Worm (Caenorhabditis elegans) whole organism, L4 larva: Measurements from ENCODE around the gene C30G4.2.

Source experiments
- F10B5.3 ChIP-seq: sonication (generic microtip); optimal IDR thresholded peaks from 2 replicates; lab custom pipeline; 2016; ENCODE audit warnings: mild to moderate bottlenecking, missing genetic modification characterization, missing compliant biosample characterization
- F26F4.8 ChIP-seq: fragments of 200-800 bp; sonication (Bioruptor generic); conservative IDR thresholded peaks from 2 replicates; pipeline ENCODE4 v1.3.6; 2022; ENCODE audit warnings: missing genetic modification characterization, missing compliant biosample characterization
- F44E2.7 ChIP-seq: fragments of 200-800 bp; sonication (Bioruptor generic); IDR thresholded peaks from 2 replicates; pipeline ENCODE4 v2.1.2; 2022; ENCODE audit warnings: missing genetic modification characterization, missing compliant biosample characterization
- R02D3.7 ChIP-seq: fragments of 150-350 bp; sonication (generic microtip); optimal IDR thresholded peaks from 3 replicates; lab custom pipeline; 2014; ENCODE audit warnings: missing biosample characterization, missing genetic modification characterization
- ZK337.2 ChIP-seq: fragments of 200-800 bp; sonication (Bioruptor generic); IDR thresholded peaks from 2 replicates; pipeline ENCODE4 v1.3.6; 2022; ENCODE audit warnings: missing genetic modification reagents, missing genetic modification characterization, missing compliant biosample characterization
- aha-1 ChIP-seq: fragments of 150-350 bp; peaks from one replicate; lab custom pipeline; 2014; ENCODE audit warnings: missing biosample characterization, missing genetic modification characterization
- aly-2 ChIP-seq: sonication (generic microtip); optimal IDR thresholded peaks from 2 replicates; lab custom pipeline; 2018; ENCODE audit warnings: missing biosample characterization, missing genetic modification characterization
- ceh-20 ChIP-seq: fragments of 200-800 bp; sonication (Bioruptor generic); IDR thresholded peaks from 2 replicates; pipeline ENCODE4 v1.3.6; 2022; ENCODE audit warnings: missing genetic modification reagents, missing genetic modification characterization, missing compliant biosample characterization
- ceh-44 ChIP-seq: fragments of 200-800 bp; sonication (Bioruptor generic); IDR thresholded peaks from 2 replicates; pipeline ENCODE4 v1.3.6; 2022; ENCODE audit warnings: missing genetic modification reagents, missing genetic modification characterization, missing compliant biosample characterization
- ceh-82 ChIP-seq: sonication (generic microtip); optimal IDR thresholded peaks from 2 replicates; lab custom pipeline; 2017; ENCODE audit warnings: missing biosample characterization, missing genetic modification characterization
- ctbp-1 ChIP-seq: fragments of 200-800 bp; sonication (Bioruptor generic); IDR thresholded peaks from 2 replicates; pipeline ENCODE4 v1.3.6; 2022; ENCODE audit warnings: missing genetic modification reagents, missing genetic modification characterization, missing compliant biosample characterization
- daf-16 ChIP-seq, 3 experiments: sonication (generic microtip); optimal IDR thresholded peaks; 2 replicates each; lab custom pipeline; 2016 to 2017; ENCODE audit warnings: missing genetic modification characterization in 3 of 3, missing genetic modification reagents in 3 of 3, mild to moderate bottlenecking in 2 of 3, missing compliant biosample characterization in 2 of 3, missing biosample characterization in 1 of 3, moderate library complexity in 1 of 3
- dmd-8 ChIP-seq: fragments of 200-800 bp; sonication (Bioruptor generic); IDR thresholded peaks from 2 replicates; pipeline ENCODE4 v1.3.6; 2022; ENCODE audit warnings: missing genetic modification characterization, missing compliant biosample characterization
- dpl-1 ChIP-seq: fragments of 150-350 bp; optimal IDR thresholded peaks from 2 replicates; lab custom pipeline; 2014; ENCODE audit warnings: missing biosample characterization, missing genetic modification reagents, missing genetic modification characterization
- egl-27 ChIP-seq: sonication (generic microtip); optimal IDR thresholded peaks from 3 replicates; lab custom pipeline; 2017; ENCODE audit warnings: missing biosample characterization, missing genetic modification reagents, missing genetic modification characterization
- fkh-10 ChIP-seq: fragments of 150-350 bp; optimal IDR thresholded peaks from 2 replicates; lab custom pipeline; 2014; ENCODE audit warnings: missing biosample characterization, missing genetic modification reagents, missing genetic modification characterization
- hlh-11 ChIP-seq: fragments of 200-800 bp; sonication (Bioruptor generic); optimal IDR thresholded peaks from 2 replicates; lab custom pipeline; 2018; ENCODE audit warnings: mild to moderate bottlenecking, missing genetic modification characterization, missing compliant biosample characterization
- hlh-30 ChIP-seq: sonication (generic microtip); optimal IDR thresholded peaks from 2 replicates; lab custom pipeline; 2017; ENCODE audit warnings: antibody characterized with exemption, mild to moderate bottlenecking, missing genetic modification characterization, missing compliant biosample characterization; ENCODE audit not compliant: insufficient read depth
- lin-39 ChIP-seq: fragments of 150-350 bp; optimal IDR thresholded peaks from 2 replicates; lab custom pipeline; 2014; ENCODE audit warnings: missing biosample characterization, missing genetic modification reagents, missing genetic modification characterization
- lir-3 ChIP-seq: sonication (generic microtip); optimal IDR thresholded peaks from 2 replicates; lab custom pipeline; 2016; ENCODE audit warnings: mild to moderate bottlenecking, missing genetic modification characterization, missing compliant biosample characterization
- mxl-2 ChIP-seq: fragments of 200-800 bp; sonication (Bioruptor generic); conservative IDR thresholded peaks from 2 replicates; pipeline ENCODE4 v1.3.6; 2022; ENCODE audit warnings: missing genetic modification reagents, missing genetic modification characterization, missing compliant biosample characterization
- mxl-3 ChIP-seq: fragments of 200-800 bp; sonication (Bioruptor generic); optimal IDR thresholded peaks from 2 replicates; lab custom pipeline; 2018; ENCODE audit warnings: mild to moderate bottlenecking, missing genetic modification characterization, missing compliant biosample characterization
- nhr-102 ChIP-seq: sonication (generic microtip); optimal IDR thresholded peaks from 2 replicates; lab custom pipeline; 2016; ENCODE audit warnings: mild to moderate bottlenecking, missing genetic modification characterization, moderate library complexity, missing compliant biosample characterization
- nhr-11 ChIP-seq: fragments of 150-350 bp; optimal IDR thresholded peaks from 2 replicates; lab custom pipeline; 2014; ENCODE audit warnings: missing biosample characterization, missing genetic modification characterization
- nhr-28 ChIP-seq: fragments of 150-350 bp; optimal IDR thresholded peaks from 2 replicates; lab custom pipeline; 2014; ENCODE audit warnings: missing biosample characterization, missing genetic modification characterization
- pqm-1 ChIP-seq: sonication (generic microtip); optimal IDR thresholded peaks from 2 replicates; lab custom pipeline; 2017; ENCODE audit warnings: missing biosample characterization, missing genetic modification characterization
- rbr-2 ChIP-seq: sonication (generic microtip); optimal IDR thresholded peaks from 2 replicates; lab custom pipeline; 2016; ENCODE audit warnings: missing genotype, missing genetic modification characterization, missing compliant biosample characterization
- spr-3 ChIP-seq: fragments of 200-800 bp; sonication (Bioruptor generic); optimal IDR thresholded peaks from 2 replicates; lab custom pipeline; 2018; ENCODE audit warnings: mild to moderate bottlenecking, missing genetic modification characterization, missing compliant biosample characterization
- tag-97 ChIP-seq: fragments of 200-800 bp; sonication (Bioruptor generic); IDR thresholded peaks from 2 replicates; pipeline ENCODE4 v1.3.6; 2022; ENCODE audit warnings: missing genetic modification characterization, missing compliant biosample characterization
- unc-62 ChIP-seq, 3 experiments: fragments of 150-350 bp in 1 of 3; sonication (generic microtip); optimal IDR thresholded peaks in 2 of 3; peaks in 1 of 3; 1 replicate in 1 of 3; 2 replicates in 2 of 3; lab custom pipeline; 2014 to 2017; ENCODE audit warnings: missing biosample characterization in 3 of 3, missing genetic modification characterization in 3 of 3, missing genetic modification reagents in 3 of 3, missing genotype in 1 of 3
- zfp-2 ChIP-seq: sonication (generic microtip); optimal IDR thresholded peaks from 2 replicates; lab custom pipeline; 2016; ENCODE audit warnings: mild to moderate bottlenecking, missing genetic modification characterization, missing compliant biosample characterization

The C30G4.2 gene

ce11 chrX:17042946-17043345 lies 2.5 kb downstream of the C30G4.2 start, which contains the start of gene F35B3.7:
TSS of gene F35B3.7 (minus strand) at chrX:17043078.
- TF ChIP-seq hlh-30 (tag; lab: Kevin White, UChicago), result peak; percentile 27
- peak; percentile 44 for TF ChIP-seq hlh-11
- no peak for TF ChIP-seq dpl-1
- peak; percentile 38 for TF ChIP-seq aha-1
- peak; percentile 83 for TF ChIP-seq nhr-11
- peak; percentile 39 for TF ChIP-seq mxl-3 (GFP tag; lab: Kevin White, UChicago)
- peak; percentile 52; the same call in 1 of the 2 replicates for TF ChIP-seq dmd-8 (GFP tag; lab: Robert Waterston, UW)
- TF ChIP-seq spr-3 (GFP tag; lab: Kevin White, UChicago), result no peak

- peak in 1 of 2 experiments; percentile 53 for TF ChIP-seq daf-16 (GFP tag; optimal IDR thresholded peaks at IDR 0.05; lab: Kevin White, UChicago)
- no peak for TF ChIP-seq daf-16 (tag; optimal IDR thresholded peaks at IDR 0.05; lab: Kevin White, UChicago)
- TF ChIP-seq fkh-10 (GFP tag; lab: Kevin White, UChicago), result no peak
- peak in 1 of 2 experiments; percentile 97 for TF ChIP-seq unc-62 (GFP tag; optimal IDR thresholded peaks at IDR 0.05 in 1 of 2; lab: Kevin White, UChicago)
- no peak for TF ChIP-seq unc-62 (tag; optimal IDR thresholded peaks at IDR 0.05; lab: Kevin White, UChicago)
Measured at ce11 chrX:17041571-17041970, 3.9 kb downstream of the C30G4.2 start.

ce11 chrX:17038616-17039015 lies 6.8 kb downstream of the C30G4.2 start:
- TF ChIP-seq mxl-2 (GFP tag; lab: Robert Waterston, UW) (no peak), F26F4.8 (GFP tag; lab: Robert Waterston, UW) (no peak), zfp-2 (no peak), ceh-20 (no peak), F10B5.3 (tag; lab: Kevin White, UChicago) (no peak), hlh-30 (tag; lab: Kevin White, UChicago) (no peak), lir-3 (tag; lab: Kevin White, UChicago) (no peak)
- TF ChIP-seq, all 104 proteins: peak for 0

ce11 chrX:17034773-17035172 lies 10.7 kb downstream of the C30G4.2 start:
- TF ChIP-seq tag-97 (GFP tag; lab: Robert Waterston, UW) (no peak), ctbp-1 (GFP tag; lab: Robert Waterston, UW) (no peak), pqm-1 (tag; lab: Kevin White, UChicago) (no peak), nhr-11 (no peak), ceh-82 (no peak), R02D3.7 (tag; lab: Kevin White, UChicago) (no peak), ZK337.2 (no peak), F44E2.7 (no peak), aly-2 (tag; lab: Kevin White, UChicago) (no peak), rbr-2 (tag; lab: Kevin White, UChicago) (no peak), lin-39 (tag; lab: Kevin White, UChicago) (no peak), egl-27 (no peak), unc-62 (GFP tag; optimal IDR thresholded peaks at IDR 0.05 in 1 of 2; lab: Kevin White, UChicago) (peak in 1 of 2 experiments; percentile 65), unc-62 (tag; optimal IDR thresholded peaks at IDR 0.05; lab: Kevin White, UChicago) (no peak), nhr-28 (tag; lab: Kevin White, UChicago) (peak; percentile 3), ceh-44 (no peak)

ce11 chrX:17034193-17034592 lies 11.2 kb downstream of the C30G4.2 start:
- TF ChIP-seq hlh-30 (tag; lab: Kevin White, UChicago), result peak; percentile 2
- no peak for TF ChIP-seq nhr-102 (tag; lab: Kevin White, UChicago)
